Fruit fly (Drosophila melanogaster) whole organism, prepupa: ENCODE results near the gene IntS9.

Experiments used
- Blimp-1 ChIP-seq: fragments of 200-800 bp; sonication (Bioruptor generic); optimal IDR thresholded peaks from 3 replicates; lab custom pipeline; 2017; ENCODE audit warnings: missing biosample characterization, missing genetic modification characterization, mild to moderate bottlenecking, moderate library complexity, missing genetic modification reagents
- CG10631 ChIP-seq: fragments of 200-800 bp; sonication (Bioruptor generic); optimal IDR thresholded peaks from 2 replicates; lab custom pipeline; 2016; ENCODE audit warnings: missing biosample characterization, missing genetic modification characterization
- CG11902 ChIP-seq: fragments of 200-800 bp; sonication (Bioruptor generic); optimal IDR thresholded peaks from 3 replicates; lab custom pipeline; 2016; ENCODE audit warnings: missing biosample characterization, missing genetic modification characterization
- CG16779 ChIP-seq: fragments of 200-800 bp; sonication (Bioruptor generic); optimal IDR thresholded peaks from 3 replicates; lab custom pipeline; 2017; ENCODE audit warnings: missing biosample characterization, mild to moderate bottlenecking, missing genetic modification characterization
- CG34406 ChIP-seq: fragments of 200-800 bp; sonication (Bioruptor generic); optimal IDR thresholded peaks from 3 replicates; lab custom pipeline; 2016; ENCODE audit warnings: missing biosample characterization, missing genetic modification characterization
- CG6792 ChIP-seq: fragments of 200-800 bp; sonication (Bioruptor generic); optimal IDR thresholded peaks from 3 replicates; lab custom pipeline; 2016; ENCODE audit warnings: missing biosample characterization, missing genetic modification characterization
- CG6808 ChIP-seq: fragments of 200-800 bp; sonication (Bioruptor generic); optimal IDR thresholded peaks from 3 replicates; lab custom pipeline; 2017; ENCODE audit warnings: missing biosample characterization, missing genetic modification characterization, mild to moderate bottlenecking, moderate library complexity, missing genetic modification reagents
- CG7368 ChIP-seq: fragments of 200-800 bp; sonication (Bioruptor generic); optimal IDR thresholded peaks from 3 replicates; lab custom pipeline; 2016; ENCODE audit warnings: missing biosample characterization, missing genetic modification characterization
- CG8119 ChIP-seq: fragments of 200-800 bp; sonication (Bioruptor generic); IDR thresholded peaks from 3 replicates; pipeline ENCODE4 v1.3.6; 2022; ENCODE audit warnings: missing biosample characterization, missing genetic modification characterization
- Eip75B ChIP-seq: fragments of 200-800 bp; sonication (Bioruptor generic); optimal IDR thresholded peaks from 3 replicates; lab custom pipeline; 2016; ENCODE audit warnings: missing biosample characterization, missing genetic modification characterization
- Eip78C ChIP-seq: fragments of 200-800 bp; sonication (Bioruptor generic); peaks from one replicate; lab custom pipeline; 2016; ENCODE audit warnings: missing biosample characterization, missing genetic modification characterization
- Ets21C ChIP-seq: fragments of 200-800 bp; sonication (Bioruptor generic); optimal IDR thresholded peaks from 3 replicates; lab custom pipeline; 2016; ENCODE audit warnings: missing biosample characterization, missing genetic modification characterization
- Ets96B ChIP-seq: fragments of 200-800 bp; optimal IDR thresholded peaks from 2 replicates; lab custom pipeline; 2019; ENCODE audit warnings: missing biosample characterization, mild to moderate bottlenecking, missing genetic modification characterization, moderate library complexity
- Lpt ChIP-seq: fragments of 200-800 bp; sonication (Bioruptor generic); optimal IDR thresholded peaks from 3 replicates; lab custom pipeline; 2016; ENCODE audit warnings: missing biosample characterization, missing genetic modification characterization
- Smox ChIP-seq: fragments of 200-800 bp; sonication (Bioruptor generic); optimal IDR thresholded peaks from 3 replicates; lab custom pipeline; 2016; ENCODE audit warnings: missing biosample characterization, missing genetic modification characterization
- Sox102F ChIP-seq: fragments of 200-800 bp; sonication (Bioruptor generic); optimal IDR thresholded peaks from 2 replicates; lab custom pipeline; 2016; ENCODE audit warnings: missing biosample characterization, mild to moderate bottlenecking, missing genetic modification characterization
- Sox15 ChIP-seq: fragments of 200-800 bp; sonication (Bioruptor generic); optimal IDR thresholded peaks from 3 replicates; lab custom pipeline; 2016; ENCODE audit warnings: missing biosample characterization, missing genetic modification characterization
- acj6 ChIP-seq: fragments of 200-800 bp; sonication (Bioruptor generic); optimal IDR thresholded peaks from 3 replicates; lab custom pipeline; 2016; ENCODE audit warnings: missing biosample characterization, missing genetic modification characterization
- cyc ChIP-seq: fragments of 200-800 bp; sonication (Bioruptor generic); optimal IDR thresholded peaks from 3 replicates; lab custom pipeline; 2016; ENCODE audit warnings: missing biosample characterization, missing genetic modification characterization
- dsx ChIP-seq: fragments of 200-800 bp; optimal IDR thresholded peaks from 3 replicates; lab custom pipeline; 2019; ENCODE audit warnings: missing biosample characterization, mild to moderate bottlenecking, missing genetic modification characterization, moderate library complexity; ENCODE audit not compliant: poor library complexity, severe bottlenecking
- eg ChIP-seq: fragments of 200-800 bp; sonication (Bioruptor generic); IDR thresholded peaks from 3 replicates; pipeline ENCODE4 v1.3.6; 2022; ENCODE audit warnings: missing biosample characterization, missing genetic modification characterization
- fd59A ChIP-seq: fragments of 200-800 bp; sonication (Bioruptor generic); optimal IDR thresholded peaks from 2 replicates; lab custom pipeline; 2017; ENCODE audit warnings: missing biosample characterization, mild to moderate bottlenecking, missing genetic modification characterization, missing genetic modification reagents
- fd85E ChIP-seq: fragments of 200-800 bp; sonication (Bioruptor generic); optimal IDR thresholded peaks from 3 replicates; lab custom pipeline; 2016; ENCODE audit warnings: missing biosample characterization, missing genetic modification characterization
- lz ChIP-seq: fragments of 200-800 bp; sonication (Bioruptor generic); optimal IDR thresholded peaks from 3 replicates; lab custom pipeline; 2016; ENCODE audit warnings: missing biosample characterization, missing genetic modification characterization
- net ChIP-seq: fragments of 200-800 bp; sonication (Bioruptor generic); optimal IDR thresholded peaks from 3 replicates; lab custom pipeline; 2016; ENCODE audit warnings: missing biosample characterization, missing genetic modification characterization
- ss ChIP-seq, 2 experiments: fragments of 200-800 bp; sonication (Bioruptor generic); optimal IDR thresholded peaks; 2 replicates in 1 of 2; 3 replicates in 1 of 2; lab custom pipeline; 2017 to 2018; ENCODE audit warnings: mild to moderate bottlenecking in 2 of 2, missing biosample characterization in 2 of 2, missing genetic modification characterization in 2 of 2, moderate library complexity in 1 of 2
- topi ChIP-seq: fragments of 200-800 bp; sonication (Bioruptor generic); optimal IDR thresholded peaks from 3 replicates; lab custom pipeline; 2016; ENCODE audit warnings: missing biosample characterization, missing genetic modification characterization

Gene IntS9

DNA sequence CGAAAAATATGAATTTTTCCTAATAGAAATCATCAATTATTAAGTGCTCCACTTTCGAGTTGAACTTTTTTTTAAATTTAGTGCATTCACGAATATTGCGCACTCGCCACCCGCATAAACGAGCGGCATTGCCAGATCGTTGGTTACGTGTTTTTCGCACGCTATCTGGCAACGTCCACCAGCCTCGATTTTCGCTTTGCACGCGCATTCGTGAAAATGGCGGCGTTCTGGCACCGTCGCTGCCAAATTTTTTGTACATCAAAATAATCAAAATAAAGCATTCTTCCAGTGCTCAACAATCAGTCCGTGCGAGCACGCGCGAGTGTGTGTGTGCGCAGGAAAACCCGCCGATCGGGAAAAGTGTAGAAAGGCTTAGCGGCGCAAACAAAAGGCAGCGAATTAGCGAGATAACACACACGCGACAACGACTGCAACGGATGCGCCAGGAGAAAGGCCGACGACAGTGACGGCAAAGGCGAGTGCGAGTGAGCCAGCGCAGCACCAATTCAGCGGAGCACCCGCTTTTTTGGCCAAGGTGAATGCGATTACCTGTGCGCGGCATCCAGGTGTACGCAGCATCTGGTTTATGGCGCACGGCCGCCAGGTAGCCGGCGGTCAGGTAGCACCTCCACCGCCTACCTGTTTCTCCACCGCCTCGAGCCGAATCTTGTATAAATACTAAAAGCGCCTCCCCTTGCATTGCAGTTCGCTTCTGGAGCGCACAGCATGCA is 8.3 kb upstream of the IntS9 start (continued):
- peak; percentile 77 for TF ChIP-seq Sox15 (GFP tag; lab: Kevin White, UChicago)
- TF ChIP-seq CG16779 (tag; lab: Kevin White, UChicago): no peak
- peak; percentile 82 for TF ChIP-seq Ets96B (tag; lab: Kevin White, UChicago)
- TF ChIP-seq Smox (GFP tag; lab: Kevin White, UChicago): no peak
- no peak for TF ChIP-seq CG10631 (GFP tag; lab: Kevin White, UChicago)
- peak; percentile 75 for TF ChIP-seq CG11902 (GFP tag; lab: Kevin White, UChicago)
- TF ChIP-seq Sox102F (GFP tag; lab: Kevin White, UChicago): peak; percentile 83
- no peak for TF ChIP-seq ss (GFP tag; optimal IDR thresholded peaks at IDR 0.05; lab: Kevin White, UChicago)
- TF ChIP-seq lz (GFP tag; lab: Kevin White, UChicago): peak; percentile 90
- peak; percentile 77 for TF ChIP-seq CG34406 (GFP tag; lab: Kevin White, UChicago)
- TF ChIP-seq Ets21C (GFP tag; lab: Kevin White, UChicago): no peak
- TF ChIP-seq Lpt (GFP tag; lab: Kevin White, UChicago): no peak
- TF ChIP-seq acj6 (GFP tag; lab: Kevin White, UChicago): no peak
- peak; percentile 87 for TF ChIP-seq cyc
- TF ChIP-seq eg (GFP tag; lab: Robert Waterston, UW): peak; percentile 90; the same call in 2 of the 3 replicates
- peak; percentile 73 for TF ChIP-seq dsx (GFP tag; lab: Kevin White, UChicago)
- TF ChIP-seq fd85E (GFP tag; lab: Kevin White, UChicago): no peak

DNA sequence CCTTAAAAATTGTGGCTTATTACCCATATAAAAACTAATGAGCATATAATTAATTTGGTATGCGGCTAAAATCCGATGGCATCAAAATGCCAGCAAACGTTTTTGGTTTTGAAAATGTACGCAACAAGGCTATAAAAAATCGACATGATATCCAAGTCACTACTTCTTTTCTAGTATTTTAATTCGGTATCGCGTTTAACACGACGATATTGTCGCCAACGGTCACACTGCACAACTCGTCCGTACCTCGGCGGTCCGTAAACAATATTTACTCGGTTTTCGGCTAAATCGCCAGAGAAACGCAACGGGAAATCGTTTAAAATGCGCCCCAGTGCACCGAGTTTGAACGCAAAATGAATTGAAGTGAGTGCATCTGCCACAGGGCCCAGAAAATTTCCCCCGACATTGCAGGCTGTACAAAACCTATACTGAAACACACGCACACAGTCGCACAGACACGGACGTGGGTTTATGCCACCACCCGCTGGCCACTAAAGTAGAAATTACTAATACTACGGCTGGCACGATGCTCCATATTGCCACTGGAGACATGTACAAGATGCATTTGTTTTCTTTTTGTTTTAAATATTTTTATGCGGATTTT is 7.7 kb upstream of the IntS9 start, which contains the start of gene Taf4:
Taf4 (plus strand) TSS at position 210 of the 604 bp plus-strand sequence.
- TF ChIP-seq Eip75B (no peak), CG8119 (peak; percentile 89; the same call in 1 of the 3 replicates)

DNA sequence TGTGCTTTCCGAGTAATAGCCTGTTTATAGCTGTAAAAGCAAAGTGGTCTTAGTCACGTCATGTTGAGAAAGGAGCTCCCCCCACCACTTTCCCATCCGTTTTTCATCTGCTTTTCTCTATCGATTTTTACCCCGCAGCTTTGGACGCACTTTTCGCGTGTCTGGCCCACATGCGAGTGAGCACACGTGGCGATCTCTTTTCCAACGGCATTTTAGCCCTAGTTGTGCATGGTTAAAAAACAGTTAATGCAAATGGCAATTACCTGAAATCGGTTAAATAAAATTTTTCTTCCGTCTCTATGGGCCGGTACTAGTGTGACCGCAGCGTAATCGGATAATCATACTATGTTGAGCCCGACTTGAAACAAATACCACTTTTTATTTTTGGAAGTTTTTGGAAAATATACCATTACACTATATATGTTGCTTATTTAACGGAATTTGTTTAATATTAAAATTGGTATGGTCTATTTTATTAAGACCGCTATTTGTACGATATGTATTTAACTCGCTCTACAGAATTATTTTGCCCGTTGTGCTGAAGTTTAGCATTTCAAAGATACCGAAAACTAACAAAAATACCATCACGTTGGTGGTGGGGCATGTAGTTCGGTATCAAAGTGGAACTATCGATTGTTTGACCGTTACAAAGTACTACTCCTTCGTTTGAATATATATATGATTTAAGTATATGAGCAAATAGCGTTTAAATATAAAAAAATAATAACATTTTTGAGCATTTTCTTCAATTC is 6.8 kb upstream of the IntS9 start, which contains the start of gene Zn72D:
Zn72D (minus strand) TSS at position 558 of the 752 bp plus-strand sequence.
- TF ChIP-seq CG10631 (GFP tag; lab: Kevin White, UChicago) (no peak), Eip78C (GFP tag; lab: Kevin White, UChicago) (peak; percentile 66)
- TF ChIP-seq, all 60 proteins: peak for 1

DNA sequence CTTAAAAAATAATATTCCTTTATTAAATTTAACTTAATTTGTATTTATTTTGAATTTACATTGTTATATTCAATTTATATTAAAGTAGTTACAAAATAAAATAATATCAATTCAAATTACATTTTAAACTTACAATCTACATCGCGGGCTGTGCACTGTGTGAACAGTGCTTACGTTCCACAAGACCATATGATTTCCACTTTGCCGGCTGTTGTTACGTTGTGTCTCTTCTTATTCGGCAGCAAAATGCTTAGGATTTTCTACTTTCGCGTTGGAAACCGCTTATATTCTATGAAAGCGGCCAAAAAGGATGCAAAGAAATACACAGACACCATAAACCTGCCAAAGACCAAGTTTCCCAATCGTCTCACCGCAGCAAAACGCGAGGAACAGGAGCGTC is 5.4 kb downstream of the IntS9 start, which contains the start of gene IleRS-m:
IleRS-m (plus strand) TSS at position 222 of the 400 bp plus-strand sequence.
- no peak for TF ChIP-seq topi (GFP tag; lab: Kevin White, UChicago)
- no peak for TF ChIP-seq Smox (GFP tag; lab: Kevin White, UChicago)
- TF ChIP-seq CG7368 (GFP tag; lab: Kevin White, UChicago): no peak
- TF ChIP-seq CG6808 (GFP tag; lab: Kevin White, UChicago): no peak
- no peak for TF ChIP-seq CG34406 (GFP tag; lab: Kevin White, UChicago)
- TF ChIP-seq fd59A (GFP tag; lab: Kevin White, UChicago): no peak
- no peak for TF ChIP-seq CG8119
- TF ChIP-seq net (GFP tag; lab: Kevin White, UChicago): no peak
- TF ChIP-seq, all 60 proteins: peak for 0

DNA sequence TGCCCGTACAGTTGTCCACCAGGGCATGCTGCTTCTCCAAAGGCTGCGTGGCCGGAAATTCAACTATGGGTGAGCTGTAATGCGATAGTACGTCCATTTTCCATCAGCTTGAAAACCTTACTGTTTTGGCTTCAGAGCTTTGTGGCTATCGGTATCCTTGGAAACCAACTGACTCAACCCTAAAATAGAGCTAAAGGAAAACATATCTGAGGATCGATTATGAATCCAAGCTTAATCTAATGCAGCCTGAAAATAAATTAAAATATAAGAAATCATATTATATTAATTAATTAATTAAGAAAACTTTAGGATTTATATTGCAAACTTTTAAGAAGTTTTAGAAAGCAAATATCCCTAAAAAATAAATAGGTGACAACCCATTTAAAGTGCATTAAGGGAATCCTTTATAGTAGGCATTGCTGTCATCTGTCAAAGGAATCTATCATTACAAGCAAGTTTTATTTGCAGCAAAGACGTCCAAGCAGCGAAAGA is 8.0 kb downstream of the IntS9 start, which contains the start of the genes CG13074 and ATPsynbetaL:
CG13074 (minus strand) TSS at position 101 of the 492 bp plus-strand sequence.
ATPsynbetaL (plus strand) TSS at position 442 of the 492 bp plus-strand sequence.
- TF ChIP-seq CG6792 (GFP tag; lab: Kevin White, UChicago) (no peak), CG6808 (GFP tag; lab: Kevin White, UChicago) (no peak), CG7368 (GFP tag; lab: Kevin White, UChicago) (no peak), fd59A (GFP tag; lab: Kevin White, UChicago) (no peak), CG10631 (GFP tag; lab: Kevin White, UChicago) (no peak), Eip75B (no peak), acj6 (GFP tag; lab: Kevin White, UChicago) (no peak), lz (GFP tag; lab: Kevin White, UChicago) (no peak), Blimp-1 (GFP tag; lab: Kevin White, UChicago) (no peak)
